Worm (Caenorhabditis elegans) whole organism, midembryonic: Measurements from ENCODE around the gene cest-7.

ENCODE experiments used
- T22C8.4 ChIP-seq: fragments of 200-800 bp; sonication (Bioruptor generic); IDR thresholded peaks from 2 replicates; pipeline ENCODE4 v1.3.6; 2022; ENCODE audit warnings: missing genetic modification characterization, missing compliant biosample characterization
- tab-1 ChIP-seq: fragments of 200-800 bp; sonication (Bioruptor generic); IDR thresholded peaks from 2 replicates; pipeline ENCODE4 v1.3.6; 2022; ENCODE audit warnings: missing genetic modification characterization, missing compliant biosample characterization

ce11 chrX:12185847-12186559, 43.7 kb upstream of the cest-7 start:
- no peak for TF ChIP-seq T22C8.4
- TF ChIP-seq tab-1 = no peak
